Fruit fly (Drosophila melanogaster): ENCODE data around the gene CG14259.

The CG14259 gene

dm6 chr3R:27128723-27129122 lies 34.4 kb downstream of the CG14259 start:
- TF ChIP-seq CG8478 (optimal IDR thresholded peaks at IDR 0.05) (no peak), CTCF (optimal IDR thresholded peaks at IDR 0.05) (no peak)

dm6 chr3R:27129580-27130385 lies 35.5 kb downstream of the CG14259 start:
- TF ChIP-seq CTCF (optimal IDR thresholded peaks at IDR 0.05) (no peak), CG8478 (optimal IDR thresholded peaks at IDR 0.05) (no peak)

- no peak for TF ChIP-seq CG8478 (optimal IDR thresholded peaks at IDR 0.05)
- TF ChIP-seq CTCF (optimal IDR thresholded peaks at IDR 0.05), result no peak
These were observed 36.3 kb downstream of the CG14259 start for dm6 chr3R:27130551-27131161.

- TF ChIP-seq CTCF (optimal IDR thresholded peaks at IDR 0.05) (no peak), CG8478 (optimal IDR thresholded peaks at IDR 0.05) (no peak)
These were observed 37.1 kb downstream of the CG14259 start for dm6 chr3R:27131408-27131807.

dm6 chr3R:27133992-27134391 lies 39.7 kb downstream of the CG14259 start:
- TF ChIP-seq CTCF (optimal IDR thresholded peaks at IDR 0.05) (no peak), CG8478 (optimal IDR thresholded peaks at IDR 0.05) (no peak)

dm6 chr3R:27134728-27135361 lies 40.5 kb downstream of the CG14259 start:
- TF ChIP-seq CG8478 (optimal IDR thresholded peaks at IDR 0.05) (no peak), CTCF (optimal IDR thresholded peaks at IDR 0.05) (no peak)

- no peak for TF ChIP-seq CG8478 (optimal IDR thresholded peaks at IDR 0.05)
- no peak for TF ChIP-seq CTCF (optimal IDR thresholded peaks at IDR 0.05)
These were observed 41.6 kb downstream of the CG14259 start for dm6 chr3R:27135692-27136641.

dm6 chr3R:27137914-27138323 lies 43.6 kb downstream of the CG14259 start:
- no peak for TF ChIP-seq CTCF (optimal IDR thresholded peaks at IDR 0.05)
- no peak for TF ChIP-seq CG8478 (optimal IDR thresholded peaks at IDR 0.05)

dm6 chr3R:27138700-27139099 lies 44.4 kb downstream of the CG14259 start:
- no peak for TF ChIP-seq CG8478 (optimal IDR thresholded peaks at IDR 0.05)
- TF ChIP-seq CTCF (optimal IDR thresholded peaks at IDR 0.05), result no peak

dm6 chr3R:27139963-27140362 lies 45.6 kb downstream of the CG14259 start:
- TF ChIP-seq CTCF (optimal IDR thresholded peaks at IDR 0.05), result no peak
- no peak for TF ChIP-seq CG8478 (optimal IDR thresholded peaks at IDR 0.05)
